Fruit fly (Drosophila melanogaster): ENCODE results near the gene Pomp.

DNA sequence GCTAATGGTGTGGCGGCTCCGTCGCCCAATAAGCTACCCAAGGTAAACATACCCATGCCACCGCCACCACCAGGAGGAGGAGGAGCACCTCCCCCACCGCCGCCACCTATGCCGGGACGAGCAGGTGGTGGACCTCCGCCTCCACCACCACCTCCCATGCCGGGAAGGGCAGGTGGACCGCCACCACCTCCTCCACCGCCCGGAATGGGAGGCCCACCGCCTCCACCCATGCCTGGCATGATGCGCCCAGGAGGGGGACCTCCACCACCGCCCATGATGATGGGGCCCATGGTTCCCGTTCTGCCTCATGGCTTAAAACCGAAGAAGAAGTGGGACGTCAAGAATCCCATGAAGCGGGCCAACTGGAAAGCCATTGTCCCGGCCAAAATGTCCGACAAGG, 22.8 kb upstream of the Pomp start:
- TF ChIP-seq MTF-1 (GFP tag; optimal IDR thresholded peaks at IDR 0.05; ENCODE audit: borderline replicate concordance) (no peak), CHES-1-like (GFP tag; optimal IDR thresholded peaks at IDR 0.05) (no peak), emc (GFP tag; optimal IDR thresholded peaks at IDR 0.05) (no peak), trh (GFP tag; optimal IDR thresholded peaks at IDR 0.05) (no peak), z (GFP tag; IDR thresholded peaks at IDR 0.05) (no peak), kah (GFP tag; optimal IDR thresholded peaks at IDR 0.05) (no peak), tio (GFP tag; optimal IDR thresholded peaks at IDR 0.05) (no peak), oc (tag; optimal IDR thresholded peaks at IDR 0.05) (no peak), Hmx (GFP tag; optimal IDR thresholded peaks at IDR 0.05) (no peak), ac (GFP tag; optimal IDR thresholded peaks at IDR 0.05) (no peak), slp2 (GFP tag; optimal IDR thresholded peaks at IDR 0.05) (no peak)
